Worm (Caenorhabditis elegans) whole organism, L1 larva: Measurements from ENCODE around the gene amt-4.

ENCODE experiments used
- C16A3.4 ChIP-seq: fragments of 150-350 bp; optimal IDR thresholded peaks from 2 replicates; lab custom pipeline; 2014; ENCODE audit warnings: missing biosample characterization, missing genetic modification characterization
- C34B4.2 ChIP-seq: sonication (generic microtip); optimal IDR thresholded peaks from 2 replicates; lab custom pipeline; 2017; ENCODE audit warnings: mild to moderate bottlenecking, missing genetic modification characterization, missing compliant biosample characterization
- F16B12.6 ChIP-seq: fragments of 150-350 bp; optimal IDR thresholded peaks from 2 replicates; lab custom pipeline; 2014; ENCODE audit warnings: missing biosample characterization, missing genetic modification characterization
- Y116A8C.19 ChIP-seq: sonication (generic microtip); optimal IDR thresholded peaks from 2 replicates; lab custom pipeline; 2016; ENCODE audit warnings: missing compliant biosample characterization, missing genetic modification characterization, borderline replicate concordance
- alr-1 ChIP-seq: fragments of 200-800 bp; sonication (Bioruptor generic); optimal IDR thresholded peaks from 2 replicates; lab custom pipeline; 2018; ENCODE audit warnings: borderline replicate concordance, mild to moderate bottlenecking, missing genetic modification characterization, missing compliant biosample characterization
- ama-1 ChIP-seq: fragments of 150-350 bp; optimal IDR thresholded peaks from 2 replicates; lab custom pipeline; 2014
- ceh-63 ChIP-seq: fragments of 200-800 bp; sonication (Bioruptor generic); optimal IDR thresholded peaks from 2 replicates; lab custom pipeline; 2018; ENCODE audit warnings: mild to moderate bottlenecking, missing genetic modification characterization, missing compliant biosample characterization
- ceh-8 ChIP-seq: fragments of 200-800 bp; sonication (Bioruptor generic); optimal IDR thresholded peaks from 2 replicates; lab custom pipeline; 2018; ENCODE audit warnings: mild to moderate bottlenecking, missing genetic modification characterization, moderate library complexity, missing compliant biosample characterization
- ceh-88 ChIP-seq: fragments of 200-800 bp; sonication (Bioruptor generic); IDR thresholded peaks from 2 replicates; pipeline ENCODE4 v1.3.6; 2022; ENCODE audit warnings: missing genetic modification characterization, missing compliant biosample characterization
- ceh-90 ChIP-seq: sonication (generic microtip); optimal IDR thresholded peaks from 2 replicates; lab custom pipeline; 2016; ENCODE audit warnings: missing genetic modification characterization, missing compliant biosample characterization
- ces-1 ChIP-seq: fragments of 150-350 bp; optimal IDR thresholded peaks from 2 replicates; lab custom pipeline; 2014; ENCODE audit warnings: missing biosample characterization, missing genetic modification reagents, missing genetic modification characterization
- dsc-1 ChIP-seq: sonication (generic microtip); optimal IDR thresholded peaks from 2 replicates; lab custom pipeline; 2016; ENCODE audit warnings: mild to moderate bottlenecking, missing genetic modification characterization, missing compliant biosample characterization
- efl-3 ChIP-seq: fragments of 200-800 bp; sonication (Bioruptor generic); optimal IDR thresholded peaks from 2 replicates; lab custom pipeline; 2018; ENCODE audit warnings: mild to moderate bottlenecking, missing genetic modification characterization, missing compliant biosample characterization
- egl-13 ChIP-seq: sonication (generic microtip); optimal IDR thresholded peaks from 2 replicates; lab custom pipeline; 2016; ENCODE audit warnings: missing genotype, missing genetic modification reagents, missing genetic modification characterization, missing compliant biosample characterization
- elt-3 ChIP-seq, 6 experiments: fragments of 150-350 bp in 1 of 6; sonication (generic microtip); optimal IDR thresholded peaks; 2 replicates each; lab custom pipeline; 2017 to 2018; ENCODE audit warnings: missing biosample characterization in 6 of 6, missing genetic modification characterization in 6 of 6, inconsistent platforms in 1 of 6
- fkh-10 ChIP-seq: sonication (generic microtip); optimal IDR thresholded peaks from 2 replicates; lab custom pipeline; 2017; ENCODE audit warnings: missing biosample characterization, missing genetic modification reagents, missing genetic modification characterization
- fkh-4 ChIP-seq: sonication (generic microtip); optimal IDR thresholded peaks from 2 replicates; lab custom pipeline; 2016; ENCODE audit warnings: missing compliant biosample characterization, missing genetic modification characterization, borderline replicate concordance
- fos-1 ChIP-seq: fragments of 150-350 bp; optimal IDR thresholded peaks from 2 replicates; lab custom pipeline; 2014; ENCODE audit warnings: missing biosample characterization, missing genetic modification characterization
- hlh-17 ChIP-seq: fragments of 200-800 bp; sonication (Bioruptor generic); optimal IDR thresholded peaks from 2 replicates; lab custom pipeline; 2018; ENCODE audit warnings: missing genetic modification characterization, mild to moderate bottlenecking, missing compliant biosample characterization, moderate library complexity, borderline replicate concordance
- irx-1 ChIP-seq: sonication (generic microtip); optimal IDR thresholded peaks from 2 replicates; lab custom pipeline; 2016; ENCODE audit warnings: missing genetic modification characterization, missing compliant biosample characterization
- lin-13 ChIP-seq: fragments of 150-350 bp; optimal IDR thresholded peaks from 2 replicates; lab custom pipeline; 2014; ENCODE audit warnings: missing biosample characterization, missing genetic modification reagents, missing genetic modification characterization
- lsy-2 ChIP-seq, 2 experiments: fragments of 150-350 bp; optimal IDR thresholded peaks; 2 replicates each; lab custom pipeline; 2014; ENCODE audit warnings: missing biosample characterization in 2 of 2, missing genetic modification characterization in 2 of 2
- mdl-1 ChIP-seq, 2 experiments: fragments of 150-350 bp; optimal IDR thresholded peaks; 2 replicates each; lab custom pipeline; 2014 to 2017; ENCODE audit warnings: missing biosample characterization in 2 of 2, missing genetic modification characterization in 2 of 2, inconsistent platforms in 1 of 2
- nhr-11 ChIP-seq: fragments of 150-350 bp; optimal IDR thresholded peaks from 2 replicates; lab custom pipeline; 2014; ENCODE audit warnings: missing biosample characterization, missing genetic modification characterization
- nhr-12 ChIP-seq: sonication (generic microtip); optimal IDR thresholded peaks from 2 replicates; lab custom pipeline; 2017; ENCODE audit warnings: missing biosample characterization, missing genetic modification characterization
- nhr-19 ChIP-seq: fragments of 200-800 bp; sonication (Bioruptor generic); conservative IDR thresholded peaks from 2 replicates; pipeline ENCODE4 v1.3.6; 2022; ENCODE audit warnings: missing genetic modification characterization, missing compliant biosample characterization
- nhr-28 ChIP-seq: fragments of 150-350 bp; optimal IDR thresholded peaks from 2 replicates; lab custom pipeline; 2014; ENCODE audit warnings: missing biosample characterization, missing genetic modification characterization
- nhr-71 ChIP-seq: sonication (generic microtip); optimal IDR thresholded peaks from 2 replicates; lab custom pipeline; 2016; ENCODE audit warnings: mild to moderate bottlenecking, missing genetic modification characterization, moderate library complexity, missing compliant biosample characterization
- nhr-76 ChIP-seq: sonication (generic microtip); optimal IDR thresholded peaks from 2 replicates; lab custom pipeline; 2017; ENCODE audit warnings: missing biosample characterization, missing genetic modification characterization
- nhr-84 ChIP-seq: sonication (generic microtip); optimal IDR thresholded peaks from 2 replicates; lab custom pipeline; 2017; ENCODE audit warnings: missing biosample characterization, missing genetic modification characterization
- pag-3 ChIP-seq: sonication (generic microtip); optimal IDR thresholded peaks from 2 replicates; lab custom pipeline; 2017; ENCODE audit warnings: missing genetic modification characterization, mild to moderate bottlenecking, missing compliant biosample characterization, antibody characterized with exemption, borderline replicate concordance; ENCODE audit not compliant: insufficient read depth
- pax-3 ChIP-seq: fragments of 200-800 bp; sonication (Bioruptor generic); optimal IDR thresholded peaks from 2 replicates; lab custom pipeline; 2018; ENCODE audit warnings: mild to moderate bottlenecking, missing genetic modification characterization, moderate library complexity, missing compliant biosample characterization
- pqm-1 ChIP-seq: sonication (generic microtip); optimal IDR thresholded peaks from 3 replicates; lab custom pipeline; 2017; ENCODE audit warnings: missing biosample characterization, missing genetic modification characterization
- rnt-1 ChIP-seq: sonication (generic microtip); optimal IDR thresholded peaks from 2 replicates; lab custom pipeline; 2016; ENCODE audit warnings: mild to moderate bottlenecking, missing genetic modification characterization, moderate library complexity, missing compliant biosample characterization
- skn-1 ChIP-seq: fragments of 150-350 bp; optimal IDR thresholded peaks from 2 replicates; lab custom pipeline; 2014; ENCODE audit warnings: missing biosample characterization, missing genetic modification characterization
- snu-23 ChIP-seq: sonication (generic microtip); optimal IDR thresholded peaks from 2 replicates; lab custom pipeline; 2016; ENCODE audit warnings: missing genetic modification characterization, missing compliant biosample characterization
- sptf-1 ChIP-seq: fragments of 150-350 bp; optimal IDR thresholded peaks from 2 replicates; lab custom pipeline; 2014; ENCODE audit warnings: missing biosample characterization, missing genetic modification characterization
- swsn-7 ChIP-seq: sonication (generic microtip); optimal IDR thresholded peaks from 2 replicates; lab custom pipeline; 2016; ENCODE audit warnings: missing genetic modification characterization, missing compliant biosample characterization
- unc-130 ChIP-seq: fragments of 150-350 bp; optimal IDR thresholded peaks from 2 replicates; lab custom pipeline; 2017; ENCODE audit warnings: missing biosample characterization, missing genetic modification characterization, inconsistent platforms
- unc-30 ChIP-seq: sonication (generic microtip); optimal IDR thresholded peaks from 2 replicates; lab custom pipeline; 2017; ENCODE audit warnings: missing biosample characterization, missing genetic modification characterization
- unc-86 ChIP-seq: sonication (generic microtip); optimal IDR thresholded peaks from 2 replicates; lab custom pipeline; 2016; ENCODE audit warnings: missing genetic modification characterization, missing compliant biosample characterization
- unc-98 ChIP-seq: fragments of 200-800 bp; sonication (Bioruptor generic); IDR thresholded peaks from 2 replicates; pipeline ENCODE4 v1.3.6; 2022; ENCODE audit warnings: missing genetic modification characterization, missing compliant biosample characterization
- xbp-1 ChIP-seq: sonication (generic microtip); optimal IDR thresholded peaks from 2 replicates; lab custom pipeline; 2016; ENCODE audit warnings: missing genetic modification characterization, missing compliant biosample characterization
- zag-1 ChIP-seq: fragments of 150-350 bp; optimal IDR thresholded peaks from 2 replicates; lab custom pipeline; 2014; ENCODE audit warnings: missing biosample characterization, missing genetic modification characterization
- ztf-11 ChIP-seq, 2 experiments: sonication (generic microtip); optimal IDR thresholded peaks; 2 replicates each; lab custom pipeline; 2016 to 2017; ENCODE audit warnings: missing genetic modification characterization in 2 of 2, missing biosample characterization in 1 of 2, missing compliant biosample characterization in 1 of 2
- ztf-4 ChIP-seq: fragments of 150-350 bp; optimal IDR thresholded peaks from 2 replicates; lab custom pipeline; 2014; ENCODE audit warnings: missing biosample characterization, missing genetic modification characterization

amt-4 gene

DNA sequence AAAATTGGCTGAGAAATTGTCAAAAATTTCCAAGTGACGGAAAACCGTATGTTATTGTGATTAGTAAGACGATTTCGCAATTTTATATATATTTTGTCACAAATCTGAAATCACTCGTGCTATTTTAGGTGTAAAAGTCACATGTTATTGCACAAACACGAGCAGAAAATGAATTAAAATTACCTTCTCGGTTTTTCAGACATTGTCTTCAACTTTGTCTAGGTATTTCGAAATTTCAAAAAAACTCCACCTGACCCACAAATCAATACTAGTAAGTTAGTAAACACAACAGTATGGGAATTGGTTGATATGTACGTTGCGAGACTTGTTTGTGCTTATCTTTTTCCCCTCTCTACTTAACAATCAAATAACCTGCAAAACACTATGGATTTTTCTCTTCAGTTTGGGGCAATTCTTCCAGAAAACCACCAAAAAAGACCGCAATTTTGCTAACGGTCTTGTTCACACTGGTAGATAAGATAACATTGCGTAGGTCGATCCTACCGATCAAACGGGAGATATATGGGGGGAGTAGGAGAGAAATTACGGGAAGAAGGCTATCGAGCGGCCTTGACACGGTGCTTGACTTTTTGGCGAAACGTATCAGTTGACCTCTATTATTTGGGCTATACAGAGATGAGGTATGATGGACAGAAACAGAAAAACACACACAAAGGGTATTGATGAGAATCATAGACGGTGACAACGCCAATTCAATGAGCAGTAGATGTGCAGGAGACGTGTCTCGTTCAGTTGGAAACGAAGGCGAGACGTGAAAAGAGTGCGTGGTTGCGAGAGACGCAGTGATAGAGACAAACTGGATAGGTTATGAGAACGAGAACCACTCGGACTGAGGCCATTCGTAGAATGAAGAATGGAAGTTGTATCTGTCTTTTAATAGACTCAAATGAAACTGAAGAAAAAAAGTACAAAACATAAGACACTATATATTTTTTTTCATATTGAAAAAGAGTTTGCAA, 43.0 kb upstream of the amt-4 start, which contains the start of gene C07A12.7 (continued):
- peak in 1 of 2 experiments; percentile 1 for TF ChIP-seq lsy-2 (tag; optimal IDR thresholded peaks at IDR 0.05; lab: Kevin White, UChicago)
- no peak for TF ChIP-seq sptf-1 (tag; lab: Kevin White, UChicago)
- peak; percentile 3 for TF ChIP-seq rnt-1 (tag; lab: Kevin White, UChicago)

DNA sequence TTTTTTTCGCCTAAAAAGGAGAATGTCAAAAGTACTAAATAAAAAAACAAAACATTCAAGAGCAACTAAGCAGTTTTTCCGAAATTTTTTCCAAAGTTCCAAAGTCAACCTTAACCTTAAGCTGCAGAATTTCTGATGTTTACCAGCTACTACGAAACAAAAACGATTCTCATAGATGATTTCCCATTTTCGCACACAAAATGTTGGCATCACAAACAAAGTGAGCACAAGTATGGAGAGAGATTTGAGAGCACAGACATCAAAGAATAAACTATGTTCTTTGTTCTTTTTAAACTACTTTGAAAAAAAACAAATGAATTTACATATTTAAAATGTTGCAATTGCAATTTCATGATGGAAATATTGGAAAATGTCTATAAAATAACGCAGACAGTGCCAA, 41.8 kb upstream of the amt-4 start:
- TF ChIP-seq unc-130 (no peak), fkh-4 (no peak), ceh-88 (no peak), ceh-90 (tag; lab: Kevin White, UChicago) (no peak), elt-3 (tag; optimal IDR thresholded peaks at IDR 0.05; lab: Kevin White, UChicago) (no peak), C16A3.4 (tag; lab: Kevin White, UChicago) (no peak), pax-3 (no peak), Y116A8C.19 (tag; lab: Kevin White, UChicago) (no peak), xbp-1 (tag; lab: Kevin White, UChicago) (no peak), nhr-84 (tag; lab: Kevin White, UChicago) (no peak), irx-1 (tag; lab: Kevin White, UChicago) (no peak)
- TF ChIP-seq, all 84 proteins: peak for 0

DNA sequence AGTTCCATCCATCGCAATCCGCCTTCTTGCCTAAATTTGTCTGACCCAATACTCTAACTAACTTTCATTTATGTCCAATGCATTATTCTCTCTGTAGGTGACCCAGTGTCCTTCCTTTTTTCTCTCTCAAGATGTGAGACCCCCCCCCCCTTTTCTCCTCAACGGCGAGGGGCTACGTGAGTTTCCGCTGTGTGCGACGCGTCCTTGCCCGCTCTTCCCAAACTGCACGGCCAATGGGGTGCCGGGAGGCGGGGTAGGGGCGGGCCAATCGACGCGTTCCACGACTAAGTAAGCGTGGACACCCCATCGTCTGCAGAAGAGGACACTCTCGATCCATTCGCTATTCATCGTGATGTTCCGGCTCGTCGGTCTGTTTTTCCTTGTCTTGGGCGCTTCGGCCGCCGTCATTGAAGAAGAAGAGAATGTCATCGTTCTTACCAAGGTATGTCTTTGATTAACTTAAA, 41.2 kb upstream of the amt-4 start, which contains the start of gene pdi-2:
Gene pdi-2 (plus strand): TSS at position 269 of the 464 bp plus-strand sequence.
- TF ChIP-seq ceh-8 (peak; percentile 51), pax-3 (peak; percentile 73), alr-1 (tag; lab: Kevin White, UChicago) (no peak), dsc-1 (tag; lab: Kevin White, UChicago) (peak; percentile 22), rnt-1 (tag; lab: Kevin White, UChicago) (peak; percentile 62), fkh-10 (GFP tag; lab: Kevin White, UChicago) (peak; percentile 53), ceh-90 (tag; lab: Kevin White, UChicago) (no peak), ztf-11 (tag; optimal IDR thresholded peaks at IDR 0.05; lab: Kevin White, UChicago) (peak in 1 of 2 experiments; percentile 50), F16B12.6 (tag; lab: Kevin White, UChicago) (peak; percentile 26), ztf-4 (tag; lab: Kevin White, UChicago) (no peak), mdl-1 (tag; optimal IDR thresholded peaks at IDR 0.05; lab: Kevin White, UChicago) (peak in 1 of 2 experiments; percentile 79), efl-3 (GFP tag; lab: Kevin White, UChicago) (peak; percentile 40), sptf-1 (tag; lab: Kevin White, UChicago) (no peak), unc-30 (no peak), hlh-17 (GFP tag; lab: Kevin White, UChicago) (no peak), ama-1 (lab: Kevin White, UChicago) (peak; percentile 69), ces-1 (GFP tag; lab: Kevin White, UChicago) (no peak), fkh-4 (no peak), zag-1 (tag; lab: Kevin White, UChicago) (no peak), swsn-7 (peak; percentile 77), irx-1 (tag; lab: Kevin White, UChicago) (peak; percentile 55), unc-130 (no peak), pag-3 (no peak), C34B4.2 (tag; lab: Kevin White, UChicago) (no peak), ceh-63 (no peak), nhr-12 (no peak), fos-1 (tag; lab: Kevin White, UChicago) (peak; percentile 24), nhr-71 (peak; percentile 81), nhr-11 (no peak), nhr-28 (tag; lab: Kevin White, UChicago) (no peak), pqm-1 (tag; lab: Kevin White, UChicago) (no peak), nhr-76 (tag; lab: Kevin White, UChicago) (no peak), snu-23 (peak; percentile 61), lin-13 (GFP tag; lab: Kevin White, UChicago) (peak; percentile 75), unc-86 (peak; percentile 44), nhr-19 (GFP tag; lab: Robert Waterston, UW) (peak; percentile 87), skn-1 (peak; percentile 46), egl-13 (tag; lab: Kevin White, UChicago) (peak; percentile 20), unc-98 (GFP tag; lab: Robert Waterston, UW) (no peak)
